Worm (Caenorhabditis elegans) whole organism, early embryonic: ENCODE results near the gene col-177.

ENCODE experiments used
- B0310.2 ChIP-seq: sonication (generic microtip); optimal IDR thresholded peaks from 2 replicates; lab custom pipeline; 2016; ENCODE audit warnings: mild to moderate bottlenecking, missing genetic modification characterization, missing compliant biosample characterization
- F13C5.2 ChIP-seq: sonication (generic microtip); optimal IDR thresholded peaks from 2 replicates; lab custom pipeline; 2017; ENCODE audit warnings: mild to moderate bottlenecking, missing genetic modification characterization, inconsistent platforms, missing compliant biosample characterization
- ama-1 ChIP-seq: fragments of 150-350 bp; optimal IDR thresholded peaks from 2 replicates; lab custom pipeline; 2014
- ceh-13 ChIP-seq: fragments of 200-800 bp; sonication (Bioruptor generic); optimal IDR thresholded peaks from 2 replicates; lab custom pipeline; 2018; ENCODE audit warnings: mild to moderate bottlenecking, missing genetic modification characterization, missing compliant biosample characterization
- ceh-36 ChIP-seq: sonication (generic microtip); optimal IDR thresholded peaks from 2 replicates; lab custom pipeline; 2016; ENCODE audit warnings: missing genetic modification characterization, inconsistent platforms, missing compliant biosample characterization
- flt-1 ChIP-seq: fragments of 200-800 bp; sonication (Bioruptor generic); IDR thresholded peaks from 2 replicates; pipeline ENCODE4 v1.3.6; 2022; ENCODE audit warnings: missing genetic modification characterization, missing compliant biosample characterization
- hmbx-1 ChIP-seq: sonication (generic microtip); optimal IDR thresholded peaks from 2 replicates; lab custom pipeline; 2016; ENCODE audit warnings: mild to moderate bottlenecking, missing genetic modification characterization, missing compliant biosample characterization
- scrt-1 ChIP-seq: fragments of 200-800 bp; sonication (Bioruptor generic); IDR thresholded peaks from 2 replicates; pipeline ENCODE4 v1.3.6; 2022; ENCODE audit warnings: missing genetic modification characterization, missing compliant biosample characterization
- tbx-11 ChIP-seq: fragments of 200-800 bp; sonication (Bioruptor generic); IDR thresholded peaks from 2 replicates; pipeline ENCODE4 v1.3.6; 2022; ENCODE audit warnings: missing genetic modification characterization, missing compliant biosample characterization

DNA sequence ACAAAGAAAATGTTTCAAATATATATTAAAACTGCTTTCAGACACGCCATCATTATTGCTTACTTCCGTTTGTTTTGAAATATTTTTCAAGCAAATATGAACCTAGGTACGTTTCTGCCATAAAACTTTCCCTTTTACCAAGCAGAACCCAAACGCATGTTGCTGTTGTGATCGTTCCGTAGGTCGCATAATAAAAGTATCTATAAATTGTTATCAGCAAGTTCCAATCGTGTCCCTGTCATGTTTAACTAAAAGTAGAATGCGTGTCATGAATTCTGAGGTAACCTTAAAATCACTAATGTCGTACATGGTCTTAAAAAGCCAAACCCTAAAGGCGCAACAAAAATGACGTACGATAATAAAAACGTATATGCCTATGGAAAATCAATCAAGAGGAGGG is 49.7 kb downstream of the col-177 start:
- TF ChIP-seq flt-1 (GFP tag; lab: Robert Waterston, UW) = no peak
- TF ChIP-seq ceh-36 (tag; lab: Kevin White, UChicago) = no peak
- TF ChIP-seq ama-1 (lab: Kevin White, UChicago) = no peak
- TF ChIP-seq tbx-11 (GFP tag; lab: Robert Waterston, UW) = no peak
- TF ChIP-seq scrt-1 = no peak
- no peak for TF ChIP-seq F13C5.2 (tag; lab: Kevin White, UChicago)
- TF ChIP-seq hmbx-1 = no peak
- TF ChIP-seq B0310.2 = no peak
- TF ChIP-seq ceh-13 (GFP tag; lab: Kevin White, UChicago) = no peak
